Worm (Caenorhabditis elegans) whole organism, midembryonic: Measurements from ENCODE around the gene fbxa-165.

Experiments
- cog-1 ChIP-seq: sonication (generic microtip); optimal IDR thresholded peaks from 2 replicates; lab custom pipeline; 2016; ENCODE audit warnings: missing genetic modification characterization, missing compliant biosample characterization
- flt-1 ChIP-seq: fragments of 200-800 bp; sonication (Bioruptor generic); IDR thresholded peaks from 2 replicates; pipeline ENCODE4 v1.3.6; 2022; ENCODE audit warnings: missing genetic modification characterization, missing compliant biosample characterization
- ref-1 ChIP-seq: fragments of 200-800 bp; sonication (Bioruptor generic); conservative IDR thresholded peaks from 2 replicates; pipeline ENCODE4 v1.3.6; 2022; ENCODE audit warnings: missing genetic modification reagents, missing genetic modification characterization, missing compliant biosample characterization

ce11 chrII:1601507-1601906, 14.8 kb downstream of the fbxa-165 start, which contains the start of gene bath-47:
- TF ChIP-seq flt-1 = no peak
- TF ChIP-seq ref-1 = no peak
- no peak for TF ChIP-seq cog-1 (tag; lab: Kevin White, UChicago)
